Worm (Caenorhabditis elegans) whole organism, young adult: ENCODE data around the gene F14F7.5.

Source experiments
- B0019.2 ChIP-seq: fragments of 200-800 bp; sonication (Bioruptor generic); conservative IDR thresholded peaks from 2 replicates; pipeline ENCODE4 v1.3.6; 2022; ENCODE audit warnings: missing genetic modification reagents, missing genetic modification characterization, missing compliant biosample characterization
- F10E7.11 ChIP-seq: sonication (generic microtip); optimal IDR thresholded peaks from 2 replicates; lab custom pipeline; 2017; ENCODE audit warnings: mild to moderate bottlenecking, missing genetic modification characterization, moderate library complexity, missing compliant biosample characterization
- F22D6.2 ChIP-seq: sonication (generic microtip); optimal IDR thresholded peaks from 2 replicates; lab custom pipeline; 2016; ENCODE audit warnings: mild to moderate bottlenecking, missing genetic modification characterization, missing compliant biosample characterization
- F33H1.4 ChIP-seq: fragments of 200-800 bp; sonication (Bioruptor generic); IDR thresholded peaks from 2 replicates; pipeline ENCODE4 v1.3.6; 2022; ENCODE audit warnings: missing genetic modification reagents, missing genetic modification characterization, missing compliant biosample characterization
- F37B4.10 ChIP-seq: fragments of 200-800 bp; sonication (Bioruptor generic); IDR thresholded peaks from 2 replicates; pipeline ENCODE4 v1.3.6; 2022; ENCODE audit warnings: missing genetic modification characterization, missing compliant biosample characterization
- F39B2.1 ChIP-seq: fragments of 200-800 bp; sonication (Bioruptor generic); IDR thresholded peaks from 2 replicates; pipeline ENCODE4 v1.3.6; 2022; ENCODE audit warnings: missing genetic modification reagents, missing genetic modification characterization, missing compliant biosample characterization
- K11D2.4 ChIP-seq: fragments of 200-800 bp; sonication (Bioruptor generic); IDR thresholded peaks from 2 replicates; pipeline ENCODE4 v1.3.6; 2022; ENCODE audit warnings: missing genetic modification reagents, missing genetic modification characterization, missing compliant biosample characterization
- K12H6.12 ChIP-seq: fragments of 200-800 bp; sonication (Bioruptor generic); optimal IDR thresholded peaks from 2 replicates; lab custom pipeline; 2018; ENCODE audit warnings: mild to moderate bottlenecking, missing genetic modification characterization, missing compliant biosample characterization
- Y53F4B.3 ChIP-seq: fragments of 200-800 bp; sonication (Bioruptor generic); IDR thresholded peaks from 2 replicates; pipeline ENCODE4 v1.3.6; 2022; ENCODE audit warnings: missing genetic modification reagents, missing genetic modification characterization, missing compliant biosample characterization
- Y53G8AR.9 ChIP-seq: fragments of 200-800 bp; sonication (Bioruptor generic); conservative IDR thresholded peaks from 2 replicates; pipeline ENCODE4 v1.3.6; 2022; ENCODE audit warnings: missing genetic modification reagents, missing genetic modification characterization, missing compliant biosample characterization
- Y67H2A.10 ChIP-seq: fragments of 200-800 bp; sonication (Bioruptor generic); conservative IDR thresholded peaks from 2 replicates; pipeline ENCODE4 v1.3.6; 2022; ENCODE audit warnings: missing genetic modification reagents, missing genetic modification characterization, missing compliant biosample characterization
- Y79H2A.3 ChIP-seq: fragments of 200-800 bp; sonication (Bioruptor generic); conservative IDR thresholded peaks from 2 replicates; pipeline ENCODE4 v1.3.6; 2022; ENCODE audit warnings: missing genetic modification reagents, missing genetic modification characterization, missing compliant biosample characterization
- Y95B8A.8 ChIP-seq: fragments of 200-800 bp; sonication (Bioruptor generic); IDR thresholded peaks from 2 replicates; pipeline ENCODE4 v1.3.6; 2022; ENCODE audit warnings: missing genetic modification reagents, missing genetic modification characterization, missing compliant biosample characterization
- ZK185.1 ChIP-seq: sonication (generic microtip); optimal IDR thresholded peaks from 2 replicates; lab custom pipeline; 2016; ENCODE audit warnings: mild to moderate bottlenecking, missing genetic modification characterization, missing compliant biosample characterization; ENCODE audit not compliant: poor library complexity, severe bottlenecking
- aptf-2 ChIP-seq: fragments of 200-800 bp; sonication (Bioruptor generic); conservative IDR thresholded peaks from 2 replicates; pipeline ENCODE4 v1.3.6; 2022; ENCODE audit warnings: missing genetic modification reagents, missing genetic modification characterization, missing compliant biosample characterization
- athp-1 ChIP-seq: sonication (generic microtip); optimal IDR thresholded peaks from 2 replicates; lab custom pipeline; 2017; ENCODE audit warnings: mild to moderate bottlenecking, missing genetic modification characterization, missing compliant biosample characterization
- attf-3 ChIP-seq: fragments of 200-800 bp; sonication (Bioruptor generic); conservative IDR thresholded peaks from 2 replicates; pipeline ENCODE4 v1.3.6; 2022; ENCODE audit warnings: missing genetic modification reagents, missing genetic modification characterization, missing compliant biosample characterization
- attf-6 ChIP-seq: fragments of 200-800 bp; sonication (Bioruptor generic); IDR thresholded peaks from 2 replicates; pipeline ENCODE4 v1.3.6; 2022; ENCODE audit warnings: missing genetic modification reagents, missing genetic modification characterization, missing compliant biosample characterization
- bed-2 ChIP-seq: fragments of 200-800 bp; sonication (Bioruptor generic); IDR thresholded peaks from 2 replicates; pipeline ENCODE4 v1.3.6; 2022; ENCODE audit warnings: missing genetic modification reagents, missing genetic modification characterization, missing compliant biosample characterization
- ccch-3 ChIP-seq: fragments of 200-800 bp; sonication (Bioruptor generic); optimal IDR thresholded peaks from 2 replicates; lab custom pipeline; 2018; ENCODE audit warnings: mild to moderate bottlenecking, missing genetic modification characterization, missing compliant biosample characterization
- cebp-2 ChIP-seq: fragments of 200-800 bp; sonication (Bioruptor generic); IDR thresholded peaks from 2 replicates; pipeline ENCODE4 v1.3.6; 2022; ENCODE audit warnings: missing genetic modification characterization, missing compliant biosample characterization
- ceh-58 ChIP-seq: fragments of 200-800 bp; sonication (Bioruptor generic); IDR thresholded peaks from 2 replicates; pipeline ENCODE4 v1.3.6; 2022; ENCODE audit warnings: missing genetic modification characterization, missing compliant biosample characterization
- ceh-79 ChIP-seq: sonication (generic microtip); optimal IDR thresholded peaks from 2 replicates; lab custom pipeline; 2017; ENCODE audit warnings: mild to moderate bottlenecking, missing genetic modification characterization, missing compliant biosample characterization
- dox-1 ChIP-seq: fragments of 200-800 bp; sonication (Bioruptor generic); IDR thresholded peaks from 2 replicates; pipeline ENCODE4 v1.3.6; 2022; ENCODE audit warnings: missing genetic modification reagents, missing genetic modification characterization, missing compliant biosample characterization
- dpff-1 ChIP-seq: sonication (generic microtip); optimal IDR thresholded peaks from 2 replicates; lab custom pipeline; 2017; ENCODE audit warnings: mild to moderate bottlenecking, missing genetic modification characterization, missing compliant biosample characterization
- efl-1 ChIP-seq: fragments of 150-350 bp; optimal IDR thresholded peaks from 2 replicates; lab custom pipeline; 2014; ENCODE audit warnings: missing biosample characterization, missing genetic modification reagents, missing genetic modification characterization
- egl-18 ChIP-seq: fragments of 200-800 bp; sonication (Bioruptor generic); IDR thresholded peaks from 2 replicates; pipeline ENCODE4 v1.3.6; 2022; ENCODE audit warnings: missing genetic modification reagents, missing genetic modification characterization, missing compliant biosample characterization
- egrh-3 ChIP-seq: fragments of 200-800 bp; sonication (Bioruptor generic); IDR thresholded peaks from 2 replicates; pipeline ENCODE4 v1.3.6; 2022; ENCODE audit warnings: missing genetic modification reagents, missing genetic modification characterization, missing compliant biosample characterization
- hrde-1 ChIP-seq: sonication (generic microtip); optimal IDR thresholded peaks from 2 replicates; lab custom pipeline; 2016; ENCODE audit warnings: missing genetic modification characterization, mild to moderate bottlenecking, missing compliant biosample characterization, moderate library complexity, missing genotype, missing genetic modification reagents, borderline replicate concordance
- let-526 ChIP-seq: fragments of 200-800 bp; sonication (Bioruptor generic); IDR thresholded peaks from 2 replicates; pipeline ENCODE4 v1.3.6; 2022; ENCODE audit warnings: missing genetic modification reagents, missing genetic modification characterization, missing compliant biosample characterization
- madf-6 ChIP-seq: fragments of 200-800 bp; sonication (Bioruptor generic); IDR thresholded peaks from 2 replicates; pipeline ENCODE4 v1.3.6; 2022; ENCODE audit warnings: missing genetic modification reagents, missing genetic modification characterization, missing compliant biosample characterization
- mcd-1 ChIP-seq: fragments of 200-800 bp; sonication (Bioruptor generic); IDR thresholded peaks from 2 replicates; pipeline ENCODE4 v1.3.6; 2022; ENCODE audit warnings: missing genetic modification reagents, missing genetic modification characterization, missing compliant biosample characterization
- mes-4 ChIP-seq: sonication (generic microtip); optimal IDR thresholded peaks from 2 replicates; lab custom pipeline; 2016; ENCODE audit warnings: missing genotype, missing genetic modification characterization, missing compliant biosample characterization
- pbrm-1 ChIP-seq: fragments of 200-800 bp; sonication (Bioruptor generic); IDR thresholded peaks from 2 replicates; pipeline ENCODE4 v1.3.6; 2022; ENCODE audit warnings: missing genetic modification reagents, missing genetic modification characterization, missing compliant biosample characterization
- pha-4 ChIP-seq: fragments of 150-350 bp; sonication (generic microtip); optimal IDR thresholded peaks from 2 replicates; lab custom pipeline; 2014; ENCODE audit warnings: missing biosample characterization, missing genetic modification reagents, missing genetic modification characterization
- rcor-1 ChIP-seq: fragments of 200-800 bp; sonication (Bioruptor generic); IDR thresholded peaks from 2 replicates; pipeline ENCODE4 v1.3.6; 2022; ENCODE audit warnings: missing genetic modification reagents, missing genetic modification characterization, missing compliant biosample characterization
- rec-8 ChIP-seq, 2 experiments: sonication (generic microtip); optimal IDR thresholded peaks; 2 replicates each; lab custom pipeline; 2016; ENCODE audit warnings: mild to moderate bottlenecking in 2 of 2, missing genetic modification characterization in 2 of 2, missing genetic modification reagents in 2 of 2, missing genotype in 2 of 2, missing biosample characterization in 1 of 2, missing compliant biosample characterization in 1 of 2, moderate library complexity in 1 of 2
- rpc-1 ChIP-seq, 2 experiments: fragments of 150-350 bp in 1 of 2; sonication (generic microtip) in 1 of 2; optimal IDR thresholded peaks; 2 replicates each; lab custom pipeline; 2014 to 2018; ENCODE audit warnings: missing biosample characterization in 1 of 2, missing genetic modification characterization in 1 of 2, missing genetic modification reagents in 1 of 2, missing genotype in 1 of 2
- snpc-3.4 ChIP-seq: sonication (generic microtip); optimal IDR thresholded peaks from 2 replicates; lab custom pipeline; 2017; ENCODE audit warnings: missing genetic modification characterization, mild to moderate bottlenecking, missing compliant biosample characterization, antibody characterized with exemption, moderate library complexity, missing genotype, missing genetic modification reagents
- somi-1 ChIP-seq: fragments of 200-800 bp; sonication (Bioruptor generic); optimal IDR thresholded peaks from 2 replicates; lab custom pipeline; 2018; ENCODE audit warnings: mild to moderate bottlenecking, missing genetic modification characterization, missing compliant biosample characterization
- sptf-2 ChIP-seq: fragments of 200-800 bp; sonication (Bioruptor generic); optimal IDR thresholded peaks from 2 replicates; lab custom pipeline; 2018; ENCODE audit warnings: mild to moderate bottlenecking, missing genetic modification characterization, missing compliant biosample characterization
- xnd-1 ChIP-seq: sonication (generic microtip); optimal IDR thresholded peaks from 2 replicates; lab custom pipeline; 2016; ENCODE audit warnings: missing genotype, missing genetic modification reagents, missing genetic modification characterization, missing compliant biosample characterization
- zfh-2 ChIP-seq: fragments of 200-800 bp; sonication (Bioruptor generic); conservative IDR thresholded peaks from 2 replicates; pipeline ENCODE4 v1.3.6; 2022; ENCODE audit warnings: missing genetic modification reagents, missing genetic modification characterization, missing compliant biosample characterization
- zim-3 ChIP-seq: sonication (generic microtip); optimal IDR thresholded peaks from 2 replicates; lab custom pipeline; 2017; ENCODE audit warnings: mild to moderate bottlenecking, missing genetic modification characterization, moderate library complexity, missing compliant biosample characterization
- ztf-25 ChIP-seq: fragments of 200-800 bp; sonication (Bioruptor generic); IDR thresholded peaks from 2 replicates; pipeline ENCODE4 v1.3.6; 2022; ENCODE audit warnings: missing genetic modification reagents, missing genetic modification characterization, missing compliant biosample characterization
- ztf-26 ChIP-seq: sonication (generic microtip); optimal IDR thresholded peaks from 2 replicates; lab custom pipeline; 2017; ENCODE audit warnings: missing genetic modification characterization, missing compliant biosample characterization
- ztf-28 ChIP-seq: fragments of 200-800 bp; sonication (Bioruptor generic); IDR thresholded peaks from 2 replicates; pipeline ENCODE4 v1.3.6; 2022; ENCODE audit warnings: missing genetic modification reagents, missing genetic modification characterization, missing compliant biosample characterization

Gene F14F7.5

DNA sequence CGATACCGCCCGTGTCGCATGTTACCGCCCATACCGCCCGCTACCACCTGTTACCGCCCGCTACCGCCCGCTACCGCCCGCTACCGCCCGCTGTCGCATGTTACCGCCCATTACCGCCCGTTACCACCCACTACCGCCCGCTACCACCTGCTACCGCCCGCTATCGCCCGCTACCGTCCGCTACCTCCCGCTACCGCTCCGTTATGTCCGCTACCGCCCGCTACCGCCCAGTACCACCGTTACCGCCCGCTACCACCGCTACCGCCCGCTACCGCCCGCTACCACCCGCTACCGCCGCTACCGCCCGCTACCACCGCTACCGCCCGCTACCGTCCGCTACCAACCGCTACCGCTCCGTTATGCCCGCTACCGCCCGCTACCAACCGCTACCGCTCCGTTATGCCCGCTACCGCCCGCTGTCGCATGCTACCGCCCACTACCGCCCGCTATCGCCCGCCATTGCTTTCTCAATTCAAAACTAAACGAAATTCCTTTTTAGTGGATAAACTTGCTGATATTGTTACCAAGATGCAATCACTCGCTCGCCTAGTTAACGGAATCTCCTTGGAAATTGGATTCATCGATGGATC, 723 bp downstream of the F14F7.5 start:
- TF ChIP-seq athp-1 (tag; lab: Kevin White, UChicago) (no peak), F39B2.1 (no peak), aptf-2 (GFP tag; lab: Robert Waterston, UW) (peak; percentile 11; the same call in 1 of the 2 replicates), efl-1 (GFP tag; lab: Kevin White, UChicago) (no peak), Y95B8A.8 (GFP tag; lab: Robert Waterston, UW) (no peak), zim-3 (no peak), somi-1 (GFP tag; lab: Kevin White, UChicago) (no peak), B0019.2 (GFP tag; lab: Robert Waterston, UW) (no peak), pha-4 (no peak), ztf-25 (GFP tag; lab: Robert Waterston, UW) (0 out of 2 replicates have a peak, but pooled peaks have one; percentile 12), F22D6.2 (tag; lab: Kevin White, UChicago) (no peak), hrde-1 (no peak), let-526 (GFP tag; lab: Robert Waterston, UW) (0 out of 2 replicates have a peak, but pooled peaks have one; percentile 39), dpff-1 (tag; lab: Kevin White, UChicago) (no peak), pbrm-1 (GFP tag; lab: Robert Waterston, UW) (no peak), cebp-2 (GFP tag; lab: Robert Waterston, UW) (no peak), bed-2 (no peak), ceh-79 (tag; lab: Kevin White, UChicago) (no peak), egl-18 (GFP tag; lab: Robert Waterston, UW) (no peak; the same call in 1 of the 2 replicates), sptf-2 (no peak), F37B4.10 (GFP tag; lab: Robert Waterston, UW) (no peak), egrh-3 (peak; percentile 97), rpc-1 (optimal IDR thresholded peaks at IDR 0.05; lab: Kevin White, UChicago) (no peak), rpc-1 (tag; optimal IDR thresholded peaks at IDR 0.05; lab: Kevin White, UChicago) (no peak), snpc-3.4 (tag; lab: Kevin White, UChicago) (no peak), madf-6 (no peak), rec-8 (tag; optimal IDR thresholded peaks at IDR 0.05; lab: Kevin White, UChicago) (no peak), rcor-1 (no peak), K12H6.12 (tag; lab: Kevin White, UChicago) (no peak), F33H1.4 (GFP tag; lab: Robert Waterston, UW) (peak; percentile 11; the same call in 1 of the 2 replicates), Y67H2A.10 (0 out of 2 replicates have a peak, but pooled peaks have one; percentile 6), K11D2.4 (GFP tag; lab: Robert Waterston, UW) (peak; percentile 34; the same call in 1 of the 2 replicates), ZK185.1 (no peak), F10E7.11 (tag; lab: Kevin White, UChicago) (no peak), mes-4 (tag; lab: Kevin White, UChicago) (no peak), attf-6 (GFP tag; lab: Robert Waterston, UW) (no peak), Y53G8AR.9 (GFP tag; lab: Robert Waterston, UW) (no peak), Y53F4B.3 (GFP tag; lab: Robert Waterston, UW) (no peak), Y79H2A.3 (no peak), attf-3 (GFP tag; lab: Robert Waterston, UW) (0 out of 2 replicates have a peak, but pooled peaks have one; percentile 7), ceh-58 (GFP tag; lab: Robert Waterston, UW) (peak; percentile 71; the same call in 1 of the 2 replicates), xnd-1 (tag; lab: Kevin White, UChicago) (no peak), mcd-1 (GFP tag; lab: Robert Waterston, UW) (no peak), ccch-3 (GFP tag; lab: Kevin White, UChicago) (no peak), zfh-2 (GFP tag; lab: Robert Waterston, UW) (peak; percentile 91), dox-1 (GFP tag; lab: Robert Waterston, UW) (no peak), ztf-26 (tag; lab: Kevin White, UChicago) (no peak), ztf-28 (GFP tag; lab: Robert Waterston, UW) (0 out of 2 replicates have a peak, but pooled peaks have one; percentile 54)
